Comparison of ENCODE assay signal across 5 fruit fly cellular contexts in genomic region chr3R:12439401-12440143, dm6.
TF ChIP-seq lines count a peak whose summit lies in the region.

Gene Desat1, plus strand, starts transcription at chr3R:12439600.

- TF ChIP-seq CTCF in whole organism, embryonic (GFP tag; optimal IDR thresholded peaks at IDR 0.05; lab: Kevin White, UChicago), result peak; percentile 14

TF ChIP-seq in whole organism, adult, 20 proteins besides CTCF, POLR2A, EP300 and RAD21:
- peak; percentile 36 for TF ChIP-seq Mnt (GFP tag; optimal IDR thresholded peaks at IDR 0.05; lab: Kevin White, UChicago)
- TF ChIP-seq Crg-1 (GFP tag; optimal IDR thresholded peaks at IDR 0.05; lab: Kevin White, UChicago), result peak; percentile 47
- no peak for TF ChIP-seq Clk (GFP tag; optimal IDR thresholded peaks at IDR 0.05; lab: Kevin White, UChicago)
- TF ChIP-seq bab1 (GFP tag; optimal IDR thresholded peaks at IDR 0.05; lab: Kevin White, UChicago), result peak; percentile 23
- TF ChIP-seq CG1620 (GFP tag; optimal IDR thresholded peaks at IDR 0.05; lab: Kevin White, UChicago), result no peak
- TF ChIP-seq CG14711 (tag; optimal IDR thresholded peaks at IDR 0.05; lab: Kevin White, UChicago), result peak; percentile 18
- no peak for TF ChIP-seq ovo (GFP tag; optimal IDR thresholded peaks at IDR 0.05; lab: Kevin White, UChicago)
- peak; percentile 6 for TF ChIP-seq CG33017 (tag; optimal IDR thresholded peaks at IDR 0.05; lab: Kevin White, UChicago)
- peak; percentile 9 for TF ChIP-seq CG11617 (GFP tag; optimal IDR thresholded peaks at IDR 0.05; lab: Kevin White, UChicago)
- peak; percentile 20 for TF ChIP-seq CG7101 (tag; optimal IDR thresholded peaks at IDR 0.05; lab: Kevin White, UChicago)

TF ChIP-seq in whole organism, embryonic, 481 proteins besides CTCF, POLR2A, EP300 and RAD21 (continues in another document):
- no peak for TF ChIP-seq sqz (GFP tag; optimal IDR thresholded peaks at IDR 0.05; lab: Kevin White, UChicago)
- TF ChIP-seq Kr (GFP tag; optimal IDR thresholded peaks at IDR 0.05; lab: Kevin White, UChicago), result peak; percentile 98
- no peak for TF ChIP-seq Neu2 (GFP tag; optimal IDR thresholded peaks at IDR 0.05; lab: Kevin White, UChicago; ENCODE audit: borderline replicate concordance)
- TF ChIP-seq CG8924 (tag; optimal IDR thresholded peaks at IDR 0.05; lab: Kevin White, UChicago), result peak; percentile 34
- TF ChIP-seq nmo (GFP tag; optimal IDR thresholded peaks at IDR 0.05; lab: Kevin White, UChicago), result peak; percentile 22
- no peak for TF ChIP-seq CG17328 (GFP tag; IDR thresholded peaks at IDR 0.05; lab: Robert Waterston, UW)
- peak; percentile 90 for TF ChIP-seq knrl (GFP tag; IDR thresholded peaks at IDR 0.05; lab: Robert Waterston, UW; ENCODE audit: partially characterized antibody)
- no peak for TF ChIP-seq CG10565 (GFP tag; optimal IDR thresholded peaks at IDR 0.05; lab: Kevin White, UChicago)
- peak; percentile 8 for TF ChIP-seq ftz-f1 (GFP tag; optimal IDR thresholded peaks at IDR 0.05; lab: Kevin White, UChicago)
- TF ChIP-seq schlank (tag; optimal IDR thresholded peaks at IDR 0.05; lab: Kevin White, UChicago), result no peak
- TF ChIP-seq BEAF-32 (GFP tag; optimal IDR thresholded peaks at IDR 0.05; lab: Kevin White, UChicago), result peak; percentile 88
- TF ChIP-seq bcd (GFP tag; optimal IDR thresholded peaks at IDR 0.05; lab: Kevin White, UChicago), result no peak
- TF ChIP-seq amos (GFP tag; IDR thresholded peaks at IDR 0.05; lab: Robert Waterston, UW; ENCODE audit: partially characterized antibody), result peak; percentile 93; the same call in 1 of the 2 replicates
- peak; percentile 74 for TF ChIP-seq CG34376 (GFP tag; optimal IDR thresholded peaks at IDR 0.05; lab: Kevin White, UChicago)
- TF ChIP-seq CG1024 (GFP tag; IDR thresholded peaks at IDR 0.05; lab: Robert Waterston, UW), result no peak
- peak; percentile 50 for TF ChIP-seq CG10267 (tag; optimal IDR thresholded peaks at IDR 0.05; lab: Kevin White, UChicago)
- TF ChIP-seq hb (GFP tag; IDR thresholded peaks at IDR 0.05; lab: Robert Waterston, UW; ENCODE audit: partially characterized antibody), result peak; percentile 79
- peak; percentile 82 for TF ChIP-seq exex (tag; optimal IDR thresholded peaks at IDR 0.05; lab: Kevin White, UChicago)
- no peak for TF ChIP-seq CG31365 (tag; optimal IDR thresholded peaks at IDR 0.05; lab: Kevin White, UChicago)
- no peak for TF ChIP-seq peb (GFP tag; IDR thresholded peaks at IDR 0.05; lab: Robert Waterston, UW)

TF ChIP-seq in whole organism, prepupa, 60 proteins besides CTCF, POLR2A, EP300 and RAD21:
- no peak for TF ChIP-seq Gug (GFP tag; IDR thresholded peaks at IDR 0.05; lab: Robert Waterston, UW)
- TF ChIP-seq CG31627 (GFP tag; optimal IDR thresholded peaks at IDR 0.05; lab: Kevin White, UChicago), result no peak
- peak; percentile 43 for TF ChIP-seq esn (GFP tag; optimal IDR thresholded peaks at IDR 0.05; lab: Kevin White, UChicago)
- TF ChIP-seq Eip78C (GFP tag; lab: Kevin White, UChicago), result peak; percentile 66

TF ChIP-seq in whole organism, pupa, 21 proteins besides CTCF, POLR2A, EP300 and RAD21:
- no peak for TF ChIP-seq CG9948 (tag; optimal IDR thresholded peaks at IDR 0.05; lab: Kevin White, UChicago)
- TF ChIP-seq CG10348 (GFP tag; IDR thresholded peaks at IDR 0.05; lab: Robert Waterston, UW), result no peak
- no peak for TF ChIP-seq fd96Ca (GFP tag; IDR thresholded peaks at IDR 0.05; lab: Robert Waterston, UW)
- TF ChIP-seq CG8159 (tag; optimal IDR thresholded peaks at IDR 0.05; lab: Kevin White, UChicago), result no peak
- no peak for TF ChIP-seq gl (tag; optimal IDR thresholded peaks at IDR 0.05; lab: Kevin White, UChicago)
- TF ChIP-seq rn (GFP tag; IDR thresholded peaks at IDR 0.05; lab: Robert Waterston, UW), result no peak
- TF ChIP-seq EcR (GFP tag; optimal IDR thresholded peaks at IDR 0.05; lab: Kevin White, UChicago), result peak; percentile 5
- no peak for TF ChIP-seq CG15710 (tag; optimal IDR thresholded peaks at IDR 0.05; lab: Kevin White, UChicago)

TF ChIP-seq in whole organism, wandering third instar larva, 38 proteins besides CTCF, POLR2A, EP300 and RAD21:
- TF ChIP-seq dsf (GFP tag; optimal IDR thresholded peaks at IDR 0.05; lab: Kevin White, UChicago; ENCODE audit: borderline replicate concordance) (peak; percentile 34), CrebA (GFP tag; optimal IDR thresholded peaks at IDR 0.05; lab: Kevin White, UChicago; ENCODE audit: borderline replicate concordance) (no peak), Jra (GFP tag; optimal IDR thresholded peaks at IDR 0.05; lab: Kevin White, UChicago) (peak; percentile 34), usp (GFP tag; optimal IDR thresholded peaks at IDR 0.05; lab: Kevin White, UChicago) (no peak), GATAd (GFP tag; optimal IDR thresholded peaks at IDR 0.05; lab: Kevin White, UChicago) (no peak), sage (GFP tag; optimal IDR thresholded peaks at IDR 0.05; lab: Kevin White, UChicago) (no peak), woc (GFP tag; optimal IDR thresholded peaks at IDR 0.05; lab: Kevin White, UChicago) (peak; percentile 32)
TF ChIP-seq in whole organism, wandering third instar larva: peak in this region for 3.
